Fruit fly (Drosophila melanogaster) whole organism, embryonic: Measurements from ENCODE around the gene slmo.
A peak's percentile ranks its signal among the peaks of the same experiment; 100 is the strongest.

Experiments
- CG10979 ChIP-seq: fragments of 200-800 bp; sonication (Bioruptor generic); optimal IDR thresholded peaks from 2 replicates; lab custom pipeline; 2018; ENCODE audit warnings: missing biosample characterization, mild to moderate bottlenecking, missing genetic modification characterization, moderate library complexity
- CG7271 ChIP-seq: fragments of 200-800 bp; sonication (Bioruptor generic); optimal IDR thresholded peaks from 2 replicates; lab custom pipeline; 2018; ENCODE audit warnings: missing biosample characterization, mild to moderate bottlenecking, missing genetic modification characterization, moderate library complexity
- Doc2 ChIP-seq: fragments of 200-800 bp; sonication (Bioruptor generic); IDR thresholded peaks from 2 replicates; pipeline ENCODE4 v1.3.6; 2022; ENCODE audit warnings: missing biosample characterization, missing genetic modification characterization
- Mad ChIP-seq: fragments of 200-800 bp; sonication (Bioruptor generic); optimal IDR thresholded peaks from 2 replicates; lab custom pipeline; 2016; ENCODE audit warnings: missing biosample characterization, missing genetic modification characterization
- Vsx1 ChIP-seq: fragments of 200-800 bp; sonication (Bioruptor generic); optimal IDR thresholded peaks from 2 replicates; lab custom pipeline; 2017; ENCODE audit warnings: missing biosample characterization, mild to moderate bottlenecking, missing genetic modification characterization, missing genetic modification reagents
- ato ChIP-seq: fragments of 200-800 bp; sonication (Bioruptor generic); IDR thresholded peaks from 2 replicates; pipeline ENCODE4 v1.3.6; 2022; ENCODE audit warnings: missing biosample characterization, missing genetic modification characterization; ENCODE audit not compliant: partially characterized antibody
- chn ChIP-seq: fragments of 200-800 bp; sonication (Bioruptor generic); optimal IDR thresholded peaks from 2 replicates; lab custom pipeline; 2016; ENCODE audit warnings: missing biosample characterization, missing genetic modification characterization
- ewg ChIP-seq: fragments of 200-800 bp; sonication (Bioruptor generic); optimal IDR thresholded peaks from 3 replicates; lab custom pipeline; 2017; ENCODE audit warnings: mild to moderate bottlenecking, missing biosample characterization, missing genetic modification reagents, missing genetic modification characterization

- TF ChIP-seq Doc2 (GFP tag; lab: Robert Waterston, UW): no peak
- peak; percentile 87 for TF ChIP-seq Vsx1 (GFP tag; lab: Kevin White, UChicago)
- no peak for TF ChIP-seq Mad (GFP tag; lab: Kevin White, UChicago)
- TF ChIP-seq ewg (GFP tag; lab: Kevin White, UChicago): no peak
- TF ChIP-seq CG7271 (tag; lab: Kevin White, UChicago): no peak
- no peak for TF ChIP-seq ato (GFP tag; lab: Robert Waterston, UW)
- TF ChIP-seq CG10979 (tag; lab: Kevin White, UChicago): no peak
- TF ChIP-seq chn (GFP tag; lab: Kevin White, UChicago): no peak
These were observed 25.4 kb upstream of the slmo start for dm6 chr2L:6073894-6074293.
